Fruit fly (Drosophila melanogaster): ENCODE data around the gene Nelf-A.

- TF ChIP-seq CG8159 (tag; optimal IDR thresholded peaks at IDR 0.05): no peak
- no peak for TF ChIP-seq CG17806 (tag; optimal IDR thresholded peaks at IDR 0.05)
- no peak for TF ChIP-seq CG34367 (tag; optimal IDR thresholded peaks at IDR 0.05)
- TF ChIP-seq CG14655 (GFP tag; optimal IDR thresholded peaks at IDR 0.05): no peak
- TF ChIP-seq gl (tag; optimal IDR thresholded peaks at IDR 0.05): no peak
- TF ChIP-seq CG13204 (GFP tag; optimal IDR thresholded peaks at IDR 0.05): no peak
- no peak for TF ChIP-seq CG12605 (GFP tag; IDR thresholded peaks at IDR 0.05)
- no peak for TF ChIP-seq fd96Ca (GFP tag; IDR thresholded peaks at IDR 0.05)
- TF ChIP-seq CG32121 (GFP tag; IDR thresholded peaks at IDR 0.05): no peak
- no peak for TF ChIP-seq rn (GFP tag; IDR thresholded peaks at IDR 0.05)
- no peak for TF ChIP-seq CG10348 (GFP tag; IDR thresholded peaks at IDR 0.05)
- no peak for TF ChIP-seq Snoo (tag; optimal IDR thresholded peaks at IDR 0.05)
Measured at dm6 chr3R:21210081-21210480, 13.4 kb upstream of the Nelf-A start.

Measured in whole organism, pupa.